Worm (Caenorhabditis elegans): ENCODE measurements around the gene col-126.

DNA sequence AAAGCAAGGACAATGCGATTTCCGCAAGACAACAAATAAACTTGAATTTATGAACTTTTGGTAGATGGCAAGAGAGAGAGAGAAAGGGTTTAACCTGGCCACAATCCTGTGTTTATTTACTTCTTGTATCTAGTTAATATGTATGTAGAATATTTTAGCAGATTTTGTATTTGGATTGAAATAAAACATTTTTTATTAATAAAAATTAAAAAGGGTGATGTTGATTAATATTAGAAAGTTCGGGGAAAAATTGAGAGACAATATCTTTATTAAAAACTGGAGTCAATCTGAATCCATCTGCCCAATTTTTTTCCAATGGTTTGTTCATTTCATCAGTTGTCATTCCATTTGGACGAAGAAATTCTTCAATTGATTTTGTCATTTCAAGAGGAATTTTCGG lies 2.9 kb downstream of the col-126 start, which contains the start of gene col-127:
- TF ChIP-seq sox-4 (tag; optimal IDR thresholded peaks at IDR 0.05) (no peak), hlh-8 (tag; optimal IDR thresholded peaks at IDR 0.05) (no peak)
